Worm (Caenorhabditis elegans): Measurements from ENCODE around the gene C08F8.3.

DNA sequence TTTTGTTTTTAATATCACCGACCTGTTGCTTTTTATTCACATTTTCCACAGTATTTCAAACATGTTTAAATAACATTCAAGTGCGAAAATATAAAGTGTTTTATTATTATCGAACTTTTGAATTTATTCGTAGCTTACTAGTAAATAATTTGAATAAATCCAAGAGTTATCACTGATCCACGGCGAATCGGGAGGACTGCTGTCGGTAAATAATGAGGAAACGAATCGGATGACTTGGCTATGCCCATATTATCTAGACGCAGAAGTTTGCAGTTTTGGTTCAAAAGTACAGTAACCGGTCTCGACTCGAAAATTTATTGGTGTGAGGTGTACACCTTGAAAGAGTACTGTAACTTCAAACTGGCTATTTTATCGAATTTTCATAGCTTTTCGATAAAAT is 1.7 kb downstream of the C08F8.3 start:
- TF ChIP-seq gmeb-1 (tag; optimal IDR thresholded peaks at IDR 0.05) = no peak
- no peak for TF ChIP-seq unc-62 (GFP tag; optimal IDR thresholded peaks at IDR 0.05)
- no peak for TF ChIP-seq ama-1 (optimal IDR thresholded peaks at IDR 0.05)

All from whole organism, L2 larva.